Fruit fly (Drosophila melanogaster) whole organism, embryonic: ENCODE results near the gene red.
A peak's percentile ranks its signal among the peaks of the same experiment; 100 is the strongest.

Experiments used
- Adf1 ChIP-seq: fragments of 200-800 bp; sonication (Bioruptor generic); IDR thresholded peaks from 2 replicates; pipeline ENCODE4 v1.3.6; 2022; ENCODE audit warnings: missing biosample characterization, missing genetic modification characterization
- Asciz ChIP-seq: fragments of 200-800 bp; sonication (Bioruptor generic); optimal IDR thresholded peaks from 2 replicates; lab custom pipeline; 2017; ENCODE audit warnings: missing biosample characterization, mild to moderate bottlenecking, missing genetic modification characterization, missing genetic modification reagents
- Bdp1 ChIP-seq: fragments of 200-800 bp; sonication (Bioruptor generic); optimal IDR thresholded peaks from 3 replicates; lab custom pipeline; 2016; ENCODE audit warnings: missing biosample characterization, missing genetic modification characterization
- Blimp-1 ChIP-seq: fragments of 200-800 bp; sonication (Bioruptor generic); optimal IDR thresholded peaks from 3 replicates; lab custom pipeline; 2018; ENCODE audit warnings: missing biosample characterization, missing genetic modification characterization, mild to moderate bottlenecking, moderate library complexity, missing genetic modification reagents
- CG10267 ChIP-seq: fragments of 200-800 bp; sonication (Bioruptor generic); optimal IDR thresholded peaks from 2 replicates; lab custom pipeline; 2018; ENCODE audit warnings: missing biosample characterization, mild to moderate bottlenecking, missing genetic modification characterization, moderate library complexity
- CG11560 ChIP-seq: fragments of 200-800 bp; sonication (Bioruptor generic); IDR thresholded peaks from 3 replicates; pipeline ENCODE4 v1.3.6; 2022; ENCODE audit warnings: missing biosample characterization, missing genetic modification characterization
- CG12769 ChIP-seq: fragments of 200-800 bp; sonication (Bioruptor generic); optimal IDR thresholded peaks from 2 replicates; lab custom pipeline; 2019; ENCODE audit warnings: missing biosample characterization, mild to moderate bottlenecking, missing genetic modification characterization, moderate library complexity
- CG13287 ChIP-seq: fragments of 200-800 bp; sonication (Bioruptor generic); IDR thresholded peaks from 2 replicates; pipeline ENCODE4 v1.3.6; 2022; ENCODE audit warnings: missing biosample characterization, missing genetic modification characterization; ENCODE audit not compliant: partially characterized antibody
- CG1647 ChIP-seq: fragments of 200-800 bp; sonication (Bioruptor generic); optimal IDR thresholded peaks from 3 replicates; lab custom pipeline; 2016; ENCODE audit warnings: missing biosample characterization, missing genetic modification characterization
- CG16779 ChIP-seq: fragments of 200-800 bp; sonication (Bioruptor generic); IDR thresholded peaks from 2 replicates; pipeline ENCODE4 v1.3.6; 2022; ENCODE audit warnings: missing biosample characterization, missing genetic modification characterization
- CG17328 ChIP-seq: fragments of 200-800 bp; sonication (Bioruptor generic); IDR thresholded peaks from 2 replicates; pipeline ENCODE4 v1.3.6; 2022; ENCODE audit warnings: missing biosample characterization, missing genetic modification characterization
- CG18476 ChIP-seq: fragments of 200-800 bp; sonication (Bioruptor generic); optimal IDR thresholded peaks from 2 replicates; lab custom pipeline; 2016; ENCODE audit warnings: missing biosample characterization, mild to moderate bottlenecking, missing genetic modification characterization
- CG2116 ChIP-seq: fragments of 200-800 bp; sonication (Bioruptor generic); optimal IDR thresholded peaks from 3 replicates; lab custom pipeline; 2018; ENCODE audit warnings: missing biosample characterization, mild to moderate bottlenecking, missing genetic modification characterization
- CG2129 ChIP-seq: fragments of 200-800 bp; sonication (Bioruptor generic); IDR thresholded peaks from 2 replicates; pipeline ENCODE4 v1.3.6; 2022; ENCODE audit warnings: missing biosample characterization, missing genetic modification characterization; ENCODE audit not compliant: partially characterized antibody
- CG30431 ChIP-seq: fragments of 200-800 bp; sonication (Bioruptor generic); optimal IDR thresholded peaks from 2 replicates; lab custom pipeline; 2017; ENCODE audit warnings: missing biosample characterization, missing genetic modification characterization
- CG33557 ChIP-seq: fragments of 200-800 bp; sonication (Bioruptor generic); optimal IDR thresholded peaks from 2 replicates; lab custom pipeline; 2019; ENCODE audit warnings: missing biosample characterization, mild to moderate bottlenecking, missing genetic modification characterization, moderate library complexity
- CG3995 ChIP-seq: fragments of 200-800 bp; sonication (Bioruptor generic); optimal IDR thresholded peaks from 3 replicates; lab custom pipeline; 2016; ENCODE audit warnings: missing biosample characterization, missing genetic modification characterization
- CG4404 ChIP-seq: fragments of 200-800 bp; sonication (Bioruptor generic); IDR thresholded peaks from 2 replicates; pipeline ENCODE4 v1.3.6; 2022; ENCODE audit warnings: missing biosample characterization, missing genetic modification characterization
- CG7987 ChIP-seq: fragments of 200-800 bp; sonication (Bioruptor generic); optimal IDR thresholded peaks from 2 replicates; lab custom pipeline; 2018; ENCODE audit warnings: missing biosample characterization, mild to moderate bottlenecking, missing genetic modification characterization, moderate library complexity
- CG8765 ChIP-seq: fragments of 200-800 bp; sonication (Bioruptor generic); IDR thresholded peaks from 2 replicates; pipeline ENCODE4 v1.3.6; 2022; ENCODE audit warnings: missing biosample characterization, missing genetic modification characterization
- CG9932 ChIP-seq: fragments of 200-800 bp; sonication (Bioruptor generic); IDR thresholded peaks from 2 replicates; pipeline ENCODE4 v1.3.6; 2022; ENCODE audit warnings: missing biosample characterization, missing genetic modification characterization
- CoRest ChIP-seq: fragments of 200-800 bp; sonication (Bioruptor generic); optimal IDR thresholded peaks from 3 replicates; lab custom pipeline; 2018; ENCODE audit warnings: missing biosample characterization, mild to moderate bottlenecking, missing genetic modification characterization, moderate library complexity
- Dad ChIP-seq: fragments of 200-800 bp; sonication (Bioruptor generic); optimal IDR thresholded peaks from 3 replicates; lab custom pipeline; 2016; ENCODE audit warnings: missing biosample characterization, missing genetic modification characterization
- Drgx ChIP-seq: fragments of 200-800 bp; sonication (Bioruptor generic); IDR thresholded peaks from 2 replicates; pipeline ENCODE4 v1.3.6; 2022; ENCODE audit warnings: missing biosample characterization, missing genetic modification characterization
- E2f2 ChIP-seq: fragments of 200-800 bp; sonication (Bioruptor generic); IDR thresholded peaks from 2 replicates; pipeline ENCODE4 v1.3.6; 2022; ENCODE audit warnings: missing biosample characterization, missing genetic modification characterization
- ERR ChIP-seq: fragments of 200-800 bp; sonication (Bioruptor generic); optimal IDR thresholded peaks from 2 replicates; lab custom pipeline; 2016; ENCODE audit warnings: missing biosample characterization, missing genetic modification characterization
- Elba2 ChIP-seq: fragments of 200-800 bp; sonication (Bioruptor generic); optimal IDR thresholded peaks from 3 replicates; lab custom pipeline; 2016; ENCODE audit warnings: missing biosample characterization, missing genetic modification characterization
- Hand ChIP-seq: fragments of 200-800 bp; sonication (Bioruptor generic); optimal IDR thresholded peaks from 2 replicates; lab custom pipeline; 2017; ENCODE audit warnings: mild to moderate bottlenecking, missing biosample characterization, missing genetic modification reagents, missing genetic modification characterization
- MBD-R2 ChIP-seq: fragments of 200-800 bp; sonication (Bioruptor generic); IDR thresholded peaks from 2 replicates; pipeline ENCODE4 v1.3.6; 2022; ENCODE audit warnings: missing biosample characterization, missing genetic modification characterization
- MESR4 ChIP-seq: fragments of 200-800 bp; sonication (Bioruptor generic); optimal IDR thresholded peaks from 2 replicates; lab custom pipeline; 2018; ENCODE audit warnings: missing biosample characterization, mild to moderate bottlenecking, missing genetic modification characterization, moderate library complexity
- Myb ChIP-seq: fragments of 200-800 bp; sonication (Bioruptor generic); optimal IDR thresholded peaks from 2 replicates; lab custom pipeline; 2016; ENCODE audit warnings: missing biosample characterization, missing genetic modification characterization
- Side ChIP-seq: fragments of 200-800 bp; sonication (Bioruptor generic); optimal IDR thresholded peaks from 2 replicates; lab custom pipeline; 2016; ENCODE audit warnings: missing biosample characterization, missing genetic modification characterization
- Sin3A ChIP-seq: fragments of >200 bp; optimal IDR thresholded peaks from 2 replicates; lab custom pipeline; 2018
- Ssrp ChIP-seq: fragments of 200-800 bp; sonication (Bioruptor generic); optimal IDR thresholded peaks from 2 replicates; lab custom pipeline; 2018; ENCODE audit warnings: missing biosample characterization, mild to moderate bottlenecking, missing genetic modification characterization, moderate library complexity
- bbx ChIP-seq: fragments of 200-800 bp; sonication (Bioruptor generic); IDR thresholded peaks from 2 replicates; pipeline ENCODE4 v1.3.6; 2022; ENCODE audit warnings: missing biosample characterization, missing genetic modification characterization; ENCODE audit not compliant: partially characterized antibody
- chinmo ChIP-seq: fragments of 200-800 bp; sonication (Bioruptor generic); IDR thresholded peaks from 4 replicates; pipeline ENCODE4 v1.3.6; 2022; ENCODE audit warnings: missing biosample characterization, missing genetic modification characterization; ENCODE audit not compliant: partially characterized antibody
- chm ChIP-seq: fragments of 200-800 bp; sonication (Bioruptor generic); IDR thresholded peaks from 2 replicates; pipeline ENCODE4 v1.3.6; 2022; ENCODE audit warnings: missing biosample characterization, missing genetic modification characterization
- gfzf ChIP-seq: fragments of 200-800 bp; sonication (Bioruptor generic); optimal IDR thresholded peaks from 2 replicates; lab custom pipeline; 2016; ENCODE audit warnings: missing biosample characterization, mild to moderate bottlenecking, missing genetic modification characterization, moderate library complexity
- kni ChIP-seq: fragments of 200-800 bp; sonication (Bioruptor generic); optimal IDR thresholded peaks from 3 replicates; lab custom pipeline; 2017; ENCODE audit warnings: mild to moderate bottlenecking, missing biosample characterization, missing genetic modification reagents, missing genetic modification characterization
- knrl ChIP-seq: fragments of 200-800 bp; sonication (Bioruptor generic); IDR thresholded peaks from 3 replicates; pipeline ENCODE4 v1.3.6; 2022; ENCODE audit warnings: missing biosample characterization, missing genetic modification characterization; ENCODE audit not compliant: partially characterized antibody
- luna ChIP-seq: fragments of 200-800 bp; sonication (Bioruptor generic); optimal IDR thresholded peaks from 2 replicates; lab custom pipeline; 2016; ENCODE audit warnings: missing biosample characterization, missing genetic modification characterization
- nerfin-1 ChIP-seq: fragments of 200-800 bp; sonication (Bioruptor generic); optimal IDR thresholded peaks from 3 replicates; lab custom pipeline; 2019; ENCODE audit warnings: missing biosample characterization, mild to moderate bottlenecking, missing genetic modification characterization, moderate library complexity
- nerfin-2 ChIP-seq: fragments of 200-800 bp; sonication (Bioruptor generic); IDR thresholded peaks from 2 replicates; pipeline ENCODE4 v1.3.6; 2022; ENCODE audit warnings: missing biosample characterization, missing genetic modification characterization; ENCODE audit not compliant: partially characterized antibody
- otp ChIP-seq: fragments of 200-800 bp; sonication (Bioruptor generic); IDR thresholded peaks from 3 replicates; pipeline ENCODE4, ENCODE4 v1.3.6; 2022; ENCODE audit warnings: missing biosample characterization, missing genetic modification characterization
- pum ChIP-seq: fragments of 200-800 bp; sonication (Bioruptor generic); optimal IDR thresholded peaks from 2 replicates; lab custom pipeline; 2016; ENCODE audit warnings: missing biosample characterization, missing genetic modification characterization
- sima ChIP-seq: fragments of 200-800 bp; sonication (Bioruptor generic); optimal IDR thresholded peaks from 2 replicates; lab custom pipeline; 2016; ENCODE audit warnings: missing biosample characterization, missing genetic modification characterization
- sna ChIP-seq: fragments of 200-800 bp; sonication (Bioruptor generic); IDR thresholded peaks from 2 replicates; pipeline ENCODE4 v1.3.6; 2022; ENCODE audit warnings: missing biosample characterization, missing genetic modification characterization; ENCODE audit not compliant: partially characterized antibody
- stwl ChIP-seq: fragments of 200-800 bp; sonication (Bioruptor generic); optimal IDR thresholded peaks from 3 replicates; lab custom pipeline; 2018; ENCODE audit warnings: missing biosample characterization, mild to moderate bottlenecking, missing genetic modification characterization, moderate library complexity

red gene

DNA sequence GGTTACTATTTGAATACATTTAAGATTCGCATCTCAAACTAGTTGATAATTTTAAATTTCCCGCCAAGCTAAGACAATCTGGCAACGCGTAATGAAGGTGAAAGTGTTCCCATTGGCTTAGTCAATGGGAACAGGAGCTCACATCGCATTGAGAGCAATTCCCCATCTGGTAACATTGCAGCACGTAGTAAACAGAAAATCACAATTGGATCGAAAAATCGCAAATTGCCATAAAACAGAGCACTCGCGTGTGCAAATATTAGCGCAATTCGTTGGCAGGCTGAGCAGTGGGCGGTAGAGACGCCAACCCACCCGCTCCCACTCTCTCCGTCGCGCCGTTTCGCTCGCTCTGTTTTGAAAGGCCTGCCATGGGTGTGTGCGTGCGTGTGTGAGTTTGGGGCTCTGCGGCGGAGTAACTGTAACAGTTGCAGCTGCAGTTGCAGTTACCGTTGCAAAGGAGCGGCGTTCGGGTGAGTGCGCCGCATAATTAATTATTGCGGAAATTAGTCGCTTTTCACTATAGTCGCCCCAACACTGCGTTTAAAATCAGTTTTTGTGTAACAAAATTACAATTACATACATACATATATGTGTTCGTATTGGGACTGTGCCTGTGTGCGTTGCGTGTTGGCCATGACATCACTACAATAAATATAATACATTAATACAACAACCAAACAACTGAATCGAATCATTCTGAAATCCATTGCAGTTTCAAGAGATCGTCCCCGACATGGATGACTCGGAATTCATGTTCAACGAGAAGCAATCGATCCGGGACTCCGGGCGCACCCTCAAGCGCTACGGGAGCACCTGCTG lies 9.4 kb downstream of the red start:
- peak; percentile 58; the same call in 1 of the 2 replicates for TF ChIP-seq chm
- peak; percentile 93 for TF ChIP-seq E2f2 (GFP tag; lab: Robert Waterston, UW)
- TF ChIP-seq chinmo (GFP tag; lab: Robert Waterston, UW) = 0 out of 4 replicates have a peak, but pooled peaks have one; percentile 60
- peak; percentile 94 for TF ChIP-seq kni
- TF ChIP-seq Ssrp (tag; lab: Kevin White, UChicago) = no peak
- TF ChIP-seq Dad = no peak
- TF ChIP-seq CG11560 (tag; lab: Robert Waterston, UW) = no peak
- TF ChIP-seq CoRest = no peak
- peak; percentile 56 for TF ChIP-seq gfzf
- no peak for TF ChIP-seq luna (GFP tag; lab: Kevin White, UChicago)
- no peak for TF ChIP-seq sima
- no peak for TF ChIP-seq Asciz (GFP tag; lab: Kevin White, UChicago)
- no peak for TF ChIP-seq CG8765
- no peak for TF ChIP-seq CG1647 (GFP tag; lab: Kevin White, UChicago)
- TF ChIP-seq MESR4 = peak; percentile 83
- TF ChIP-seq MBD-R2 (GFP tag; lab: Robert Waterston, UW) = peak; percentile 46; the same call in 1 of the 2 replicates
- TF ChIP-seq Elba2 (GFP tag; lab: Kevin White, UChicago) = peak; percentile 86
- 0 out of 3 replicates have a peak, but pooled peaks have one; percentile 23 for TF ChIP-seq knrl (GFP tag; lab: Robert Waterston, UW)
- TF ChIP-seq CG3995 = peak; percentile 67
- peak; percentile 31 for TF ChIP-seq nerfin-1
- 0 out of 3 replicates have a peak, but pooled peaks have one; percentile 32 for TF ChIP-seq otp (GFP tag; lab: Robert Waterston, UW)
- TF ChIP-seq nerfin-2 = no peak
- peak; percentile 18 for TF ChIP-seq CG33557 (GFP tag; lab: Kevin White, UChicago)
- TF ChIP-seq CG30431 = no peak
- TF ChIP-seq CG10267 = peak; percentile 17
- peak; percentile 18 for TF ChIP-seq stwl (tag; lab: Kevin White, UChicago)
- TF ChIP-seq Blimp-1 (GFP tag; lab: Kevin White, UChicago) = peak; percentile 99
- 0 out of 2 replicates have a peak, but pooled peaks have one; percentile 20 for TF ChIP-seq Drgx (GFP tag; lab: Robert Waterston, UW)
- no peak for TF ChIP-seq CG2129 (GFP tag; lab: Robert Waterston, UW)
- TF ChIP-seq CG16779 = no peak
- no peak for TF ChIP-seq ERR (GFP tag; lab: Kevin White, UChicago)
- 0 out of 2 replicates have a peak, but pooled peaks have one; percentile 23 for TF ChIP-seq CG13287
- peak; percentile 7 for TF ChIP-seq Sin3A
- TF ChIP-seq CG2116 (GFP tag; lab: Kevin White, UChicago) = peak; percentile 31
- TF ChIP-seq CG18476 = no peak
- no peak for TF ChIP-seq CG17328
- peak; percentile 4 for TF ChIP-seq Side (GFP tag; lab: Kevin White, UChicago)
- TF ChIP-seq pum = no peak
- TF ChIP-seq Hand (GFP tag; lab: Kevin White, UChicago) = no peak
- TF ChIP-seq Bdp1 = no peak
- 0 out of 2 replicates have a peak, but pooled peaks have one; percentile 27 for TF ChIP-seq sna (GFP tag; lab: Robert Waterston, UW)
- 0 out of 2 replicates have a peak, but pooled peaks have one; percentile 22 for TF ChIP-seq bbx
- peak; percentile 30 for TF ChIP-seq Myb (GFP tag; lab: Kevin White, UChicago)
- TF ChIP-seq CG9932 (GFP tag; lab: Robert Waterston, UW) = no peak
- no peak for TF ChIP-seq CG4404 (GFP tag; lab: Robert Waterston, UW)
- peak; percentile 2 for TF ChIP-seq CG12769
- no peak for TF ChIP-seq Adf1 (GFP tag; lab: Robert Waterston, UW)
- TF ChIP-seq CG7987 (GFP tag; lab: Kevin White, UChicago) = no peak
